Fruit fly (Drosophila melanogaster) whole organism, embryonic: Measurements from ENCODE around the gene DCTN1-p150.

Experiments used
- Aef1 ChIP-seq: fragments of 200-800 bp; sonication (Bioruptor generic); IDR thresholded peaks from 3 replicates; pipeline ENCODE4 v1.3.6; 2022; ENCODE audit warnings: missing biosample characterization, missing genetic modification characterization
- CG10267 ChIP-seq: fragments of 200-800 bp; sonication (Bioruptor generic); optimal IDR thresholded peaks from 2 replicates; lab custom pipeline; 2018; ENCODE audit warnings: missing biosample characterization, mild to moderate bottlenecking, missing genetic modification characterization, moderate library complexity
- CG11504 ChIP-seq: fragments of 200-800 bp; sonication (Bioruptor generic); optimal IDR thresholded peaks from 3 replicates; lab custom pipeline; 2019; ENCODE audit warnings: missing biosample characterization, mild to moderate bottlenecking, missing genetic modification characterization, moderate library complexity
- CG1529 ChIP-seq: fragments of 200-800 bp; sonication (Bioruptor generic); optimal IDR thresholded peaks from 3 replicates; lab custom pipeline; 2018; ENCODE audit warnings: missing biosample characterization, missing genetic modification characterization
- CG1603 ChIP-seq: fragments of 200-800 bp; sonication (Bioruptor generic); optimal IDR thresholded peaks from 2 replicates; lab custom pipeline; 2019; ENCODE audit warnings: missing biosample characterization, mild to moderate bottlenecking, missing genetic modification characterization, moderate library complexity
- CG1647 ChIP-seq: fragments of 200-800 bp; sonication (Bioruptor generic); optimal IDR thresholded peaks from 3 replicates; lab custom pipeline; 2016; ENCODE audit warnings: missing biosample characterization, missing genetic modification characterization
- CG17186 ChIP-seq: fragments of 200-800 bp; sonication (Bioruptor generic); optimal IDR thresholded peaks from 3 replicates; lab custom pipeline; 2017; ENCODE audit warnings: missing biosample characterization, missing genetic modification reagents, missing genetic modification characterization
- CG17328 ChIP-seq: fragments of 200-800 bp; sonication (Bioruptor generic); IDR thresholded peaks from 2 replicates; pipeline ENCODE4 v1.3.6; 2022; ENCODE audit warnings: missing biosample characterization, missing genetic modification characterization
- CG2120 ChIP-seq: fragments of 200-800 bp; sonication (Bioruptor generic); optimal IDR thresholded peaks from 3 replicates; lab custom pipeline; 2016; ENCODE audit warnings: missing biosample characterization, missing genetic modification characterization
- CG2678 ChIP-seq: fragments of 200-800 bp; sonication (Bioruptor generic); optimal IDR thresholded peaks from 3 replicates; lab custom pipeline; 2019; ENCODE audit warnings: missing biosample characterization, mild to moderate bottlenecking, missing genetic modification characterization, moderate library complexity
- CG33213 ChIP-seq: fragments of 200-800 bp; sonication (Bioruptor generic); optimal IDR thresholded peaks from 3 replicates; lab custom pipeline; 2016; ENCODE audit warnings: missing biosample characterization, missing genetic modification characterization
- CG4282 ChIP-seq: fragments of 200-800 bp; sonication (Bioruptor generic); optimal IDR thresholded peaks from 2 replicates; lab custom pipeline; 2016; ENCODE audit warnings: missing biosample characterization, missing genetic modification characterization
- CG5180 ChIP-seq: fragments of 200-800 bp; sonication (Bioruptor generic); optimal IDR thresholded peaks from 3 replicates; lab custom pipeline; 2017; ENCODE audit warnings: missing biosample characterization, missing genetic modification characterization, mild to moderate bottlenecking, moderate library complexity, missing genetic modification reagents
- CG9817 ChIP-seq: fragments of 200-800 bp; sonication (Bioruptor generic); optimal IDR thresholded peaks from 2 replicates; lab custom pipeline; 2018; ENCODE audit warnings: missing biosample characterization, mild to moderate bottlenecking, missing genetic modification characterization, moderate library complexity
- D ChIP-seq, 2 experiments: fragments of 200-800 bp in 1 of 2; fragments of >200 bp in 1 of 2; sonication (Bioruptor generic) in 1 of 2; optimal IDR thresholded peaks; 2 replicates in 1 of 2; 3 replicates in 1 of 2; lab custom pipeline; 2017; ENCODE audit warnings: mild to moderate bottlenecking in 1 of 2, missing biosample characterization in 1 of 2, missing genetic modification characterization in 1 of 2, missing genetic modification reagents in 1 of 2
- D19A ChIP-seq: fragments of 200-800 bp; optimal IDR thresholded peaks from 3 replicates; lab custom pipeline; 2019; ENCODE audit warnings: missing biosample characterization, mild to moderate bottlenecking, missing genetic modification characterization, moderate library complexity
- Drgx ChIP-seq: fragments of 200-800 bp; sonication (Bioruptor generic); IDR thresholded peaks from 2 replicates; pipeline ENCODE4 v1.3.6; 2022; ENCODE audit warnings: missing biosample characterization, missing genetic modification characterization
- Ets65A ChIP-seq: fragments of 200-800 bp; sonication (Bioruptor generic); peaks from one replicate; lab custom pipeline; 2016; ENCODE audit warnings: missing biosample characterization, missing genetic modification characterization
- Gug ChIP-seq: fragments of 200-800 bp; sonication (Bioruptor generic); IDR thresholded peaks from 4 replicates; pipeline ENCODE4 v1.3.6; 2022; ENCODE audit warnings: missing biosample characterization, missing genetic modification characterization
- HLH54F ChIP-seq: fragments of 200-800 bp; sonication (Bioruptor generic); optimal IDR thresholded peaks from 3 replicates; lab custom pipeline; 2016; ENCODE audit warnings: missing biosample characterization, missing genetic modification characterization
- MESR4 ChIP-seq: fragments of 200-800 bp; sonication (Bioruptor generic); optimal IDR thresholded peaks from 2 replicates; lab custom pipeline; 2018; ENCODE audit warnings: missing biosample characterization, mild to moderate bottlenecking, missing genetic modification characterization, moderate library complexity
- Ptx1 ChIP-seq: fragments of 200-800 bp; sonication (Bioruptor generic); IDR thresholded peaks from 2 replicates; pipeline ENCODE4 v1.3.6; 2022; ENCODE audit warnings: missing biosample characterization, missing genetic modification characterization
- Sin3A ChIP-seq: fragments of >200 bp; optimal IDR thresholded peaks from 2 replicates; lab custom pipeline; 2018
- amos ChIP-seq: fragments of 200-800 bp; sonication (Bioruptor generic); IDR thresholded peaks from 2 replicates; pipeline ENCODE4 v1.3.6; 2022; ENCODE audit warnings: missing biosample characterization, missing genetic modification characterization; ENCODE audit not compliant: partially characterized antibody
- ap ChIP-seq: fragments of 200-800 bp; sonication (Bioruptor generic); IDR thresholded peaks from 2 replicates; pipeline ENCODE4 v1.3.6; 2022; ENCODE audit warnings: missing biosample characterization, missing genetic modification characterization
- bcd ChIP-seq: fragments of 200-800 bp; sonication (Bioruptor generic); optimal IDR thresholded peaks from 2 replicates; lab custom pipeline; 2017; ENCODE audit warnings: missing biosample characterization, mild to moderate bottlenecking, missing genetic modification characterization
- br ChIP-seq: fragments of >200 bp; optimal IDR thresholded peaks from 2 replicates; lab custom pipeline; 2017
- chif ChIP-seq, 2 experiments: fragments of 200-800 bp; sonication (Bioruptor generic); optimal IDR thresholded peaks; 3 replicates each; lab custom pipeline; 2016; ENCODE audit warnings: missing biosample characterization in 2 of 2, missing genetic modification characterization in 2 of 2
- crc ChIP-seq: fragments of 200-800 bp; sonication (Bioruptor generic); optimal IDR thresholded peaks from 2 replicates; lab custom pipeline; 2016; ENCODE audit warnings: missing biosample characterization, missing genetic modification characterization
- dmrt99B ChIP-seq: fragments of 200-800 bp; sonication (Bioruptor generic); optimal IDR thresholded peaks from 2 replicates; lab custom pipeline; 2018; ENCODE audit warnings: missing biosample characterization, mild to moderate bottlenecking, missing genetic modification characterization, moderate library complexity
- ems ChIP-seq: fragments of 200-800 bp; sonication (Bioruptor generic); optimal IDR thresholded peaks from 3 replicates; lab custom pipeline; 2016; ENCODE audit warnings: missing biosample characterization, missing genetic modification characterization
- eve ChIP-seq, 2 experiments: fragments of >200 bp; optimal IDR thresholded peaks; 2 replicates each; lab custom pipeline; 2017; ENCODE audit warnings: missing biosample characterization in 2 of 2, missing genetic modification characterization in 2 of 2
- fd96Cb ChIP-seq: fragments of 200-800 bp; sonication (Bioruptor generic); optimal IDR thresholded peaks from 2 replicates; lab custom pipeline; 2018; ENCODE audit warnings: missing biosample characterization, mild to moderate bottlenecking, missing genetic modification characterization, moderate library complexity
- fu2 ChIP-seq: fragments of 200-800 bp; sonication (Bioruptor generic); optimal IDR thresholded peaks from 2 replicates; lab custom pipeline; 2016; ENCODE audit warnings: missing biosample characterization, missing genetic modification characterization
- grau ChIP-seq: fragments of 200-800 bp; optimal IDR thresholded peaks from 3 replicates; lab custom pipeline; 2019; ENCODE audit warnings: missing biosample characterization, mild to moderate bottlenecking, missing genetic modification characterization, moderate library complexity
- her ChIP-seq: fragments of 200-800 bp; sonication (Bioruptor generic); optimal IDR thresholded peaks from 2 replicates; lab custom pipeline; 2016; ENCODE audit warnings: missing biosample characterization, missing genetic modification characterization
- inv ChIP-seq: fragments of 200-800 bp; sonication (Bioruptor generic); IDR thresholded peaks from 2 replicates; pipeline ENCODE4 v1.3.6; 2022; ENCODE audit warnings: missing biosample characterization, missing genetic modification characterization; ENCODE audit not compliant: partially characterized antibody
- jumu ChIP-seq: fragments of 200-800 bp; sonication (Bioruptor generic); optimal IDR thresholded peaks from 3 replicates; lab custom pipeline; 2016; ENCODE audit warnings: missing biosample characterization, missing genetic modification characterization
- klu ChIP-seq: fragments of 200-800 bp; sonication (Bioruptor generic); IDR thresholded peaks from 2 replicates; pipeline ENCODE4 v1.3.6; 2022; ENCODE audit warnings: missing biosample characterization, missing genetic modification characterization
- mirr ChIP-seq: fragments of 200-800 bp; sonication (Bioruptor generic); optimal IDR thresholded peaks from 3 replicates; lab custom pipeline; 2018; ENCODE audit warnings: missing biosample characterization, mild to moderate bottlenecking, missing genetic modification characterization
- odd ChIP-seq: fragments of 200-800 bp; sonication (Bioruptor generic); optimal IDR thresholded peaks from 2 replicates; lab custom pipeline; 2017; ENCODE audit warnings: missing biosample characterization, mild to moderate bottlenecking, missing genetic modification characterization
- phol ChIP-seq: fragments of 200-800 bp; sonication (Bioruptor generic); optimal IDR thresholded peaks from 3 replicates; lab custom pipeline; 2018; ENCODE audit warnings: missing biosample characterization, mild to moderate bottlenecking, missing genetic modification characterization, moderate library complexity
- repo ChIP-seq: fragments of 200-800 bp; sonication (Bioruptor generic); optimal IDR thresholded peaks from 2 replicates; lab custom pipeline; 2016; ENCODE audit warnings: missing biosample characterization, missing genetic modification characterization
- ro ChIP-seq: fragments of 200-800 bp; sonication (Bioruptor generic); IDR thresholded peaks from 2 replicates; pipeline ENCODE4 v1.3.6; 2022; ENCODE audit warnings: missing biosample characterization, missing genetic modification characterization
- schlank ChIP-seq: fragments of 200-800 bp; sonication (Bioruptor generic); optimal IDR thresholded peaks from 2 replicates; lab custom pipeline; 2018; ENCODE audit warnings: missing biosample characterization, mild to moderate bottlenecking, missing genetic modification characterization
- slou ChIP-seq: fragments of 200-800 bp; sonication (Bioruptor generic); optimal IDR thresholded peaks from 3 replicates; lab custom pipeline; 2016; ENCODE audit warnings: missing biosample characterization, missing genetic modification characterization
- sob ChIP-seq: fragments of 200-800 bp; sonication (Bioruptor generic); IDR thresholded peaks from 2 replicates; pipeline ENCODE4 v1.3.6; 2022; ENCODE audit warnings: missing biosample characterization, missing genetic modification characterization
- sqz ChIP-seq: fragments of 200-800 bp; sonication (Bioruptor generic); optimal IDR thresholded peaks from 3 replicates; lab custom pipeline; 2018; ENCODE audit warnings: missing biosample characterization, mild to moderate bottlenecking, missing genetic modification characterization
- tll ChIP-seq, 2 experiments: fragments of 200-800 bp in 1 of 2; fragments of >200 bp in 1 of 2; sonication (Bioruptor generic) in 1 of 2; optimal IDR thresholded peaks; 2 replicates each; lab custom pipeline; 2017 to 2019; ENCODE audit warnings: missing biosample characterization in 2 of 2, missing genetic modification characterization in 2 of 2, mild to moderate bottlenecking in 1 of 2, moderate library complexity in 1 of 2
- tup ChIP-seq: fragments of 200-800 bp; sonication (Bioruptor generic); optimal IDR thresholded peaks from 2 replicates; lab custom pipeline; 2016; ENCODE audit warnings: missing biosample characterization, mild to moderate bottlenecking, missing genetic modification characterization, moderate library complexity
- wdn ChIP-seq: fragments of 200-800 bp; sonication (Bioruptor generic); IDR thresholded peaks from 2 replicates; pipeline ENCODE4 v1.3.6; 2022; ENCODE audit warnings: missing biosample characterization, missing genetic modification characterization
- zen ChIP-seq: fragments of 200-800 bp; sonication (Bioruptor generic); optimal IDR thresholded peaks from 3 replicates; lab custom pipeline; 2018; ENCODE audit warnings: missing biosample characterization, mild to moderate bottlenecking, missing genetic modification characterization, moderate library complexity

The DCTN1-p150 gene

DNA sequence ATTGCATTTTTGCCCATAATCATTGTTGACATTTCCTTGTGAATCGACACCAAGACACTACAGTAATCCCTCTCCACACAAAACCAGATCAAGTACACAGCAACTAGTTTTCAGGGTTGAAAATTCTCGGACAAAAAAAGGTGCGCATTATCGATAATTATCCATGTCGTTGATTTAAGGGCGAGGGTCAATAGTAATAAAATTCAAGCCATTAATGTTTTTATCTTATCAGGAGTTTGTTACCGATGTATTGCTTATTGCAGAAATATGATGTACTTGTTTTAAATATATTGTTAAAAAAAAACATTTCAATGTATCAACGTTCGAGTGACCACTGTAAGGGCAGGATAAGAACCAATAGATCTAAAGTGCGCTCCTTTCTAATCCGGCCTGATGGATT is 10.4 kb upstream of the DCTN1-p150 start (continued):
- TF ChIP-seq tll (GFP tag; optimal IDR thresholded peaks at IDR 0.05; lab: Kevin White, UChicago) (no peak), tup (no peak), D (optimal IDR thresholded peaks at IDR 0.05; lab: Kevin White, UChicago) (no peak), D (GFP tag; optimal IDR thresholded peaks at IDR 0.05; lab: Kevin White, UChicago) (no peak), sqz (GFP tag; lab: Kevin White, UChicago) (no peak), CG2678 (tag; lab: Kevin White, UChicago) (peak; percentile 22), CG4282 (GFP tag; lab: Kevin White, UChicago) (no peak), Ets65A (GFP tag; lab: Kevin White, UChicago) (peak; percentile 60), ems (GFP tag; lab: Kevin White, UChicago) (no peak), crc (no peak), dmrt99B (no peak), Drgx (peak; percentile 25; the same call in 1 of the 2 replicates), CG11504 (tag; lab: Kevin White, UChicago) (peak; percentile 38), Sin3A (no peak), klu (GFP tag; lab: Robert Waterston, UW) (no peak), CG1529 (GFP tag; lab: Kevin White, UChicago) (no peak), br (lab: Kevin White, UChicago) (no peak), CG10267 (tag; lab: Kevin White, UChicago) (peak; percentile 2), her (no peak), CG17186 (no peak), fu2 (GFP tag; lab: Kevin White, UChicago) (no peak), MESR4 (GFP tag; lab: Kevin White, UChicago) (no peak), phol (tag; lab: Kevin White, UChicago) (peak; percentile 12), CG2120 (GFP tag; lab: Kevin White, UChicago) (peak; percentile 8), bcd (GFP tag; lab: Kevin White, UChicago) (no peak), Ptx1 (GFP tag; lab: Robert Waterston, UW) (no peak), zen (tag; lab: Kevin White, UChicago) (peak; percentile 23), CG33213 (no peak), sob (GFP tag; lab: Robert Waterston, UW) (no peak), eve (GFP tag; optimal IDR thresholded peaks at IDR 0.05; lab: Kevin White, UChicago) (peak in 1 of 2 experiments; percentile 43), wdn (GFP tag; lab: Robert Waterston, UW) (no peak), odd (GFP tag; lab: Kevin White, UChicago) (no peak), Gug (GFP tag; lab: Robert Waterston, UW) (no peak), D19A (tag; lab: Kevin White, UChicago) (peak; percentile 2), ro (GFP tag; lab: Robert Waterston, UW) (no peak), fd96Cb (tag; lab: Kevin White, UChicago) (no peak), HLH54F (GFP tag; lab: Kevin White, UChicago) (no peak), mirr (no peak), grau (tag; lab: Kevin White, UChicago) (peak; percentile 71), repo (GFP tag; lab: Kevin White, UChicago) (no peak), CG1603 (no peak), ap (GFP tag; lab: Robert Waterston, UW) (no peak), Aef1 (GFP tag; lab: Robert Waterston, UW) (no peak), CG5180 (GFP tag; lab: Kevin White, UChicago) (no peak), CG9817 (no peak), inv (GFP tag; lab: Robert Waterston, UW) (no peak), CG17328 (GFP tag; lab: Robert Waterston, UW) (no peak), jumu (no peak), amos (no peak), CG1647 (GFP tag; lab: Kevin White, UChicago) (no peak), schlank (tag; lab: Kevin White, UChicago) (no peak), slou (GFP tag; lab: Kevin White, UChicago) (no peak), chif (GFP tag; optimal IDR thresholded peaks at IDR 0.05; lab: Kevin White, UChicago) (no peak)
